Worm (Caenorhabditis elegans): ENCODE results near the gene Y56A3A.31.

The Y56A3A.31 gene

ce11 chrIII:12013718-12014117 is 39.4 kb downstream of the Y56A3A.31 start:
- no peak for TF ChIP-seq unc-62 (GFP tag; optimal IDR thresholded peaks at IDR 0.05)

DNA sequence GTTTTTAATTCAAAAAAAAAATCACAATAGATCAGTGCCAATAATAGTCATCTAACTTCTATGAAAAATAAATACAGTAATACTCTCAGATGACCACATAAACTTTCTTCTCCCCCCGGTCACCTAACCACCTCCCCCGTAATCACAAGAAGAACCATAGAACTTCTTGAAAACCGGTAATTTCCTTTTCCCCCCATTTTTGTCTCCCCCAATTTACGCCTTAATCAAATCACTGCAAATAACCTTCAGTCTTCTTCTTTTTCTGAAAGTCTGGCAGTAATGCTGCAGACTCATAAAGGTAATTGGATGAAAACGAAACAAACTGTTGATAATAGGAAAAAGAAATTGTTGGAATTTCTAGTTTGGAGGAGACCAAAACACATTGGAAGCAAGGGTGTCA is 40.2 kb downstream of the Y56A3A.31 start:
- no peak for TF ChIP-seq unc-62 (GFP tag; optimal IDR thresholded peaks at IDR 0.05)

DNA sequence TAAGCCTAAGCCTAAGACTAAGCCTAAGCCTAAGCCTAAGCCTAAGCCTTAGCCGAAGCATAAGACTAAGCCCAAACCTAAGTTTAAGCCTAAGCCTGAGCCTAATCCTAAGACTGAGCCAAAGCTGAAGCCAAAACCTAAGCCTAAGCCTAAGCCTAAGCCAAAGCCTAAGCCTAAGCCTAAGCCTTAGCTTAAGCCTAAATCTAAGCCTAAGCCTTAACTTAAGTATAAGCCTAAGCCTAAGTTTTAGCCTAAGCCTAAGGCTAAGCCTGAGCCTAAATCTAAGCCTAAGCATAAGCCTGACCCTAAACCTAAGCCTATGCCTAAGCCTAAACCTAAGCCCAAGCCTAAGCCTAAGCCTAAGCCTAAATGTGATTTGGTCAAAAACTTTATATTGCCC is 40.9 kb downstream of the Y56A3A.31 start:
- no peak for TF ChIP-seq unc-62 (GFP tag; optimal IDR thresholded peaks at IDR 0.05)

DNA sequence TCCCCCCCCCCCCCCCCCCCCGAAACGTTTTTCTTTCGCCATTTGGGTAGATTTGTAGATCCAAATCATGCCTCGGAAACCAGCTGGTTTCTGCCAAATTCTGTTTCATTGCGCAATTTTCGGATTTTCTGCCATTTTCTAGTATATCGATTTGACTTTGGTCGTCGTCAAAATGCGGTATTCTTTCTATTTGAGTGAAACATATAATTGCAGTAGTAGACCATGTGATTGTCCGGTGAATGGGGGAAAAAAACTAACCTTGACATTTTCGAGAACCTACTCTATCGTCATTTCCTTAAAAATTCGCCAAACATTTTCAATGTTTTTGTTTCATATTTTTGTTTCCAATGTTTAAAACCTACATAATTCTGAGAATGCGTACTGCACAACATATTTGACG is 41.3 kb downstream of the Y56A3A.31 start:
- no peak for TF ChIP-seq unc-62 (GFP tag; optimal IDR thresholded peaks at IDR 0.05)

DNA sequence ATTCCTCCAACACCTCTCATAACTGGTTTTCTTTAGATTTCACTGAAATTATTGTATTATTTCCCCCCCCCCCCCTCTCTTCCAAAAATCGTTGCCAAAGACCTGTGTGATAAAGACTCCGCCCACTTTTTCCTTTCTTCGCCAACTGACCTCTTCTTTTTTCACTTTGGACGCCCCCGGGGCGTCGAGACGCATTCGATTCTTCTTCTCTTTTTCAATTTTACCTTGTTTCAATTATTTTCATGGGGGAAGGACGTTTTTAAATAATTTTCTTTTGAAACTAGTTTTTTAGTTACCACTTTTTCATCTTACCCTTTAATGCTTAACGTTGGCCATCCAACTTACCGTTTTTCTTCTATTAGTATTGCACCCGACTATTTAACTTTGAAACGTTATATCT is 43.7 kb downstream of the Y56A3A.31 start:
- no peak for TF ChIP-seq unc-62 (GFP tag; optimal IDR thresholded peaks at IDR 0.05)

DNA sequence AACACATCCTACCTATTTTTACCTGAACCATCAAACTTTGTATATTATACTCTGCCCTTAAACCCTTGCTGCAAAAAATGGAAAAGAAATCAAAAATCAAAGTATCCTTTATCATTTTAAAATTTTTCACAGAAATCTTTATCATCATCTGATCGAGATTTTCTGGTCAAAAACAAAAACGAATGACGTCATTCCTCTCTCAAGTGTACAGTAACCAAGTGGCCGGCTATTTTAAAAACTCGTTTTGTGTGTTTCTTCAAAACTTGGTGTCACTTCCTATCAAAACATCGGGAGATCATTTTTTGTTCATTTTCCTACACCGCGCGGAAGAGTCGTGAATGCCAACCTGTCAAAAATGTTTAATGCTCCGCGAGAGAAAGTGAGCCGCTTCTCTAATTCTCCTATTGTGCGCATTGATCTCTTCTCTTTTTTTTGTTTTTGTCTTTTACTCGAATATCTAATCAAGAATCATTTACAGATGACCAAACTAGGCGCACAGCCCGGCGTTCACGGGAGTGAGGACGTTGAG is 45.9 kb downstream of the Y56A3A.31 start, which contains the start of gene brp-1:
Gene brp-1 (plus strand): TSS at position 479 of the 529 bp plus-strand sequence.
- TF ChIP-seq unc-62 (GFP tag; optimal IDR thresholded peaks at IDR 0.05), result no peak

ce11 chrIII:12022281-12022680 is 48.0 kb downstream of the Y56A3A.31 start:
- no peak for TF ChIP-seq unc-62 (GFP tag; optimal IDR thresholded peaks at IDR 0.05)

ce11 chrIII:12028769-12029168 is 54.5 kb downstream of the Y56A3A.31 start, which contains the start of gene Y79H2A.12:
TSS of gene Y79H2A.12 (minus strand) at chrIII:12028869.
- no peak for TF ChIP-seq unc-62 (GFP tag; optimal IDR thresholded peaks at IDR 0.05)

DNA sequence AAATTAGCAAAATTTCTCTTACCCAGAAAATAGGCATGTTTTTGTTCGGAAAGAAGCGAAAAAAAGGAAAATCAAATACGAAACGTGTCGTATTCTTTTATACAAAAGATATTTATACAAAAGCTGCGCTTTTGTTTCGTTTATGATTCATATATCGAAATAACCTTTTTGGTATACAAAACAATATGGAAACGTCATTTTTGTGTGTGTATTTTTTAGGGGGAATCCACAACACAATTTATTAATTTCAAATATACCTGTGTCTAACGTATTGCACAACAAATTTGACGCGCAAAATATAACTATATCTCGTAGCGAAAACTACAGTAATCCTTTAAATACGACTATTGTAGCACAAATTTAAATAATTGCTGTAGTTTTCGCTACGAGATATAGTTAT is 56.4 kb downstream of the Y56A3A.31 start, which contains the start of gene Y79H2A.2:
Gene Y79H2A.2 (minus strand): TSS at position 101 of the 400 bp plus-strand sequence.
- TF ChIP-seq unc-62 (GFP tag; optimal IDR thresholded peaks at IDR 0.05), result no peak

ce11 chrIII:12033259-12033658 is 59.0 kb downstream of the Y56A3A.31 start:
- TF ChIP-seq unc-62 (GFP tag; optimal IDR thresholded peaks at IDR 0.05), result no peak

DNA sequence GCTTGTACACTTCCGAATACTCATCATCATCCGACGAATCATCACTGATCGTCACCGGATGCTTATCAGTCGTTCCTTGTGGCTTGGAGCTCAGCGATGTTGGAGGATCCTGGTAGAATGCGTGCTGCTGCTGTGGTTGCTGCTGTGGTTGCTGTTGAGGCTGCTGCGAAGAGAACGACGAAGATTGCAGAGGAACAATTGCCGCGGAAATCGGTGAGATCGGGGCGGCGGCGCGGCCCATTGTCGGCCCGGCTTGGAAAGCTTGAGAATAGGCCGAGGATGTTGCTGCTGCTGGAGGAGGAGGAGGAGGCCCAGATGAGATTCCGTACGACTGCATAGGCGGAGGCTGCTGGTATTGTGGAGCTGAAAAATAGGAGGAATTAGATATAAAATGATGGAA is 60.0 kb downstream of the Y56A3A.31 start:
- TF ChIP-seq unc-62 (GFP tag; optimal IDR thresholded peaks at IDR 0.05), result no peak

ce11 chrIII:12037217-12037616 is 62.9 kb downstream of the Y56A3A.31 start:
- no peak for TF ChIP-seq unc-62 (GFP tag; optimal IDR thresholded peaks at IDR 0.05)

Measured in whole organism, dauer.